Worm (Caenorhabditis elegans): ENCODE data around the gene hrg-5.

DNA sequence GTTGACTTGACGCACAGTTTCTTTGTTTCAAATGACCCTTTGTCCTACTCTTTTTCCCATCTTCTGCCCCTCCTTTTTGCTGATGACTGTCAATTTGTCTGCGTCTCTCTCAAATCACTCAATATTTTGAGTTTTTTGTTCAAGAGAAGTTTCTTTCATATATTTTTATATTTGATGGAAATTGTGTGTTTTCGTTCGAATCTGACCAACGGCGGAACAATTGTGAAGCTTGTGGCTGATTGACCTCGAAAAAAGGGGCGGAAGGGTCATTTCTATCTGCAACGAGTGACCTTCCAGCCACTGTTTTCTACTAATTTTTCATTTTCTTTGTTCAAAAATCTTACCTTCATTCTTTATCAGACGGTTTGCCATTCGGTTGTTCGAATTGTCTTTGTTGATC lies 50.6 kb downstream of the hrg-5 start:
- TF ChIP-seq snpc-4 (tag; optimal IDR thresholded peaks at IDR 0.05) (no peak), lir-3 (tag; optimal IDR thresholded peaks at IDR 0.05; ENCODE audit: poor library complexity) (no peak), ama-1 (optimal IDR thresholded peaks at IDR 0.05) (no peak), nhr-90 (tag; optimal IDR thresholded peaks at IDR 0.05; ENCODE audit: poor library complexity) (no peak), ces-1 (GFP tag; optimal IDR thresholded peaks at IDR 0.05) (no peak), mef-2 (tag; optimal IDR thresholded peaks at IDR 0.05) (no peak), tlp-1 (tag; optimal IDR thresholded peaks at IDR 0.05) (no peak), grh-1 (GFP tag; IDR thresholded peaks at IDR 0.05) (no peak), lin-13 (GFP tag; optimal IDR thresholded peaks at IDR 0.05) (no peak)
